Worm (Caenorhabditis elegans): Measurements from ENCODE around the gene C34C6.9.

DNA sequence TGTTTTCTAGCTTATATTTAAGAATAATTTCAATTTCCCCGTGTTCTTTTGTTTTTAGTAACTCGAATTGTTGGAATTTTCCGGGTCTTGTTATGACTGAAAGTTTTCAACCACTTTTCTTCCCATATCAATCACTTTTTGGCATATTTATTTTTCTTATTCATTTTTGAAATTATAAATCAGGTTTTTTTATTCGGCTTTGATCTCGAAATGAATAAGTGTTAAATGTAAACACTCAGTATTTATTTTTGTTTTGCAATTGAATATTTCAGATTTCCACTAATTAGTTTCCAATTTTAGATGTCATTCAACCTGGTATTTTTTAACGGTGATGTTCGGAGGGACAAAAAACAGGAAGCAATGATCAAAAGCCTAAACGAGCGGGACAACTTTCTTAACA is 21.2 kb upstream of the C34C6.9 start, which contains the start of gene etc-1:
- TF ChIP-seq elt-3 (tag; optimal IDR thresholded peaks at IDR 0.05), result no peak
- TF ChIP-seq skn-1 (tag; optimal IDR thresholded peaks at IDR 0.05), result no peak
- TF ChIP-seq dpl-1 (GFP tag; optimal IDR thresholded peaks at IDR 0.05), result no peak
- no peak for TF ChIP-seq tlp-1 (tag; optimal IDR thresholded peaks at IDR 0.05)
- TF ChIP-seq unc-62 (GFP tag; optimal IDR thresholded peaks at IDR 0.05), result no peak
- TF ChIP-seq sox-4 (tag; optimal IDR thresholded peaks at IDR 0.05), result no peak
- no peak for TF ChIP-seq nhr-90 (tag; optimal IDR thresholded peaks at IDR 0.05; ENCODE audit: poor library complexity)
- TF ChIP-seq egl-27 (tag; optimal IDR thresholded peaks at IDR 0.05), result no peak
